Worm (Caenorhabditis elegans) whole organism, early embryonic: Measurements from ENCODE around the gene cox-15.

ENCODE experiments used
- F13C5.2 ChIP-seq: sonication (generic microtip); optimal IDR thresholded peaks from 2 replicates; lab custom pipeline; 2017; ENCODE audit warnings: mild to moderate bottlenecking, missing genetic modification characterization, inconsistent platforms, missing compliant biosample characterization
- aly-1 ChIP-seq: sonication (generic microtip); optimal IDR thresholded peaks from 2 replicates; lab custom pipeline; 2016; ENCODE audit warnings: missing genetic modification characterization, missing compliant biosample characterization
- ama-1 ChIP-seq: fragments of 150-350 bp; optimal IDR thresholded peaks from 2 replicates; lab custom pipeline; 2014
- ceh-13 ChIP-seq: fragments of 200-800 bp; sonication (Bioruptor generic); optimal IDR thresholded peaks from 2 replicates; lab custom pipeline; 2018; ENCODE audit warnings: mild to moderate bottlenecking, missing genetic modification characterization, missing compliant biosample characterization
- ets-7 ChIP-seq: sonication (generic microtip); optimal IDR thresholded peaks from 2 replicates; lab custom pipeline; 2016; ENCODE audit warnings: missing genotype, missing genetic modification characterization, missing compliant biosample characterization
- flt-1 ChIP-seq: fragments of 200-800 bp; sonication (Bioruptor generic); IDR thresholded peaks from 2 replicates; pipeline ENCODE4 v1.3.6; 2022; ENCODE audit warnings: missing genetic modification characterization, missing compliant biosample characterization
- hmbx-1 ChIP-seq: sonication (generic microtip); optimal IDR thresholded peaks from 2 replicates; lab custom pipeline; 2016; ENCODE audit warnings: mild to moderate bottlenecking, missing genetic modification characterization, missing compliant biosample characterization
- hnd-1 ChIP-seq: sonication (generic microtip); optimal IDR thresholded peaks from 2 replicates; lab custom pipeline; 2016; ENCODE audit warnings: missing genetic modification characterization, missing compliant biosample characterization
- pes-1 ChIP-seq: fragments of 200-800 bp; sonication (Bioruptor generic); IDR thresholded peaks from 2 replicates; pipeline ENCODE4 v1.3.6; 2022; ENCODE audit warnings: missing genetic modification reagents, missing genetic modification characterization, missing compliant biosample characterization
- scrt-1 ChIP-seq: fragments of 200-800 bp; sonication (Bioruptor generic); IDR thresholded peaks from 2 replicates; pipeline ENCODE4 v1.3.6; 2022; ENCODE audit warnings: missing genetic modification characterization, missing compliant biosample characterization
- sea-1 ChIP-seq: fragments of 200-800 bp; sonication (Bioruptor generic); conservative IDR thresholded peaks from 2 replicates; pipeline ENCODE4 v1.3.6; 2022; ENCODE audit warnings: missing genetic modification characterization, missing compliant biosample characterization
- tbx-11 ChIP-seq: fragments of 200-800 bp; sonication (Bioruptor generic); IDR thresholded peaks from 2 replicates; pipeline ENCODE4 v1.3.6; 2022; ENCODE audit warnings: missing genetic modification characterization, missing compliant biosample characterization
- tbx-37 ChIP-seq: fragments of 200-800 bp; sonication (Bioruptor generic); conservative IDR thresholded peaks from 2 replicates; pipeline ENCODE4 v1.3.6; 2022; ENCODE audit warnings: missing genetic modification reagents, missing genetic modification characterization, missing compliant biosample characterization
- tra-4 ChIP-seq: sonication (generic microtip); optimal IDR thresholded peaks from 2 replicates; lab custom pipeline; 2017; ENCODE audit warnings: missing genetic modification characterization, missing compliant biosample characterization

- TF ChIP-seq ceh-13 (GFP tag; lab: Kevin White, UChicago) (no peak), tbx-11 (GFP tag; lab: Robert Waterston, UW) (no peak), hmbx-1 (tag; lab: Kevin White, UChicago) (no peak), tbx-37 (no peak), ama-1 (lab: Kevin White, UChicago) (no peak), hnd-1 (tag; lab: Kevin White, UChicago) (no peak), flt-1 (GFP tag; lab: Robert Waterston, UW) (no peak), sea-1 (GFP tag; lab: Robert Waterston, UW) (no peak), scrt-1 (GFP tag; lab: Robert Waterston, UW) (no peak), aly-1 (tag; lab: Kevin White, UChicago) (no peak), ets-7 (tag; lab: Kevin White, UChicago) (no peak), pes-1 (GFP tag; lab: Robert Waterston, UW) (no peak), F13C5.2 (tag; lab: Kevin White, UChicago) (no peak), tra-4 (tag; lab: Kevin White, UChicago) (no peak)
Observed at ce11 chrII:11247414-11247813, 12.7 kb upstream of the cox-15 start, which contains the start of gene T06D8.10.
